Worm (Caenorhabditis elegans) whole organism, L4/young adult: ENCODE data around the gene cyp-13B1.

Experiments used
- W03F9.2 ChIP-seq: fragments of 150-350 bp; optimal IDR thresholded peaks from 2 replicates; lab custom pipeline; 2014; ENCODE audit warnings: missing biosample characterization, missing genetic modification characterization
- dao-5 ChIP-seq: sonication (generic microtip); optimal IDR thresholded peaks from 2 replicates; lab custom pipeline; 2016; ENCODE audit warnings: missing genotype, missing genetic modification characterization, moderate library complexity, missing compliant biosample characterization
- him-1 ChIP-seq: sonication (generic microtip); optimal IDR thresholded peaks from 2 replicates; lab custom pipeline; 2016; ENCODE audit warnings: missing genotype, missing genetic modification reagents, missing genetic modification characterization, missing compliant biosample characterization

- TF ChIP-seq him-1 (tag; lab: Kevin White, UChicago) (no peak), W03F9.2 (tag; lab: Kevin White, UChicago) (no peak), dao-5 (no peak)
Observed at ce11 chrX:13443283-13443682, 33.8 kb upstream of the cyp-13B1 start.
